Worm (Caenorhabditis elegans): ENCODE measurements around the gene znf-622.

Gene znf-622

DNA sequence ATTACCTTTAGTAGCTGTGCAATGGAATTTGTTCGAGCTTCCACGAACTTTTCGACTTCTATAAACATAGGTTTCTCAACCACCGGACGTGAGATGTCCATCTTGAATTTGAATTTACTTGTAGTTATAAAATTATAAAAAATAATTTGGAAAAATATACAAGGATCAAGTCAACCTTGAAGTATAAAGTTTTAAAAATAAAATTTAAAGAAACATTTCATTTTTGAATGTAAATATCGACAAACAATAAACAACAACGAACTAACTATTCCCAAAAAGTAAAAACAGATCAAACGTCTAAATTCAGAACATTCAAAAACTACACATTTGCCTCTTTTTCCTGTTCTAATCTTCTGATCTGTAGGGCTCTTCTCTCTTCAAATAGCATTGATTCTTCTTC is 49.4 kb downstream of the znf-622 start, which contains the start of gene popl-1:
Gene popl-1, minus strand, starts transcription at position 101 of the 400 bp plus-strand sequence.
- TF ChIP-seq nhr-179 (tag; optimal IDR thresholded peaks at IDR 0.05) = no peak
- no peak for TF ChIP-seq madf-8 (GFP tag; conservative IDR thresholded peaks at IDR 0.05)
- no peak for TF ChIP-seq hmg-20 (GFP tag; IDR thresholded peaks at IDR 0.05)
- TF ChIP-seq nfya-2 (GFP tag; IDR thresholded peaks at IDR 0.05) = no peak
- no peak for TF ChIP-seq tbx-9 (tag; optimal IDR thresholded peaks at IDR 0.05; ENCODE audit: borderline replicate concordance)
- no peak for TF ChIP-seq unc-62 (GFP tag; optimal IDR thresholded peaks at IDR 0.05)
- TF ChIP-seq ztf-3 (GFP tag; optimal IDR thresholded peaks at IDR 0.05) = no peak
- no peak for TF ChIP-seq hrde-1 (tag; optimal IDR thresholded peaks at IDR 0.05; ENCODE audit: borderline replicate concordance)
- no peak for TF ChIP-seq hlh-26 (GFP tag; conservative IDR thresholded peaks at IDR 0.05)
- no peak for TF ChIP-seq B0019.2 (GFP tag; conservative IDR thresholded peaks at IDR 0.05)
- TF ChIP-seq cebp-1 (GFP tag; IDR thresholded peaks at IDR 0.05) = no peak
- no peak for TF ChIP-seq cebp-1 (tag; optimal IDR thresholded peaks at IDR 0.05)
- TF ChIP-seq ZK185.1 (tag; optimal IDR thresholded peaks at IDR 0.05; ENCODE audit: poor library complexity, severe bottlenecking) = no peak
- no peak for TF ChIP-seq madf-10 (tag; optimal IDR thresholded peaks at IDR 0.05)
- no peak for TF ChIP-seq pbrm-1 (GFP tag; IDR thresholded peaks at IDR 0.05)
- no peak for TF ChIP-seq ztf-25 (GFP tag; IDR thresholded peaks at IDR 0.05)
- no peak for TF ChIP-seq bed-2 (GFP tag; IDR thresholded peaks at IDR 0.05)
- TF ChIP-seq let-607 (tag; optimal IDR thresholded peaks at IDR 0.05) = no peak
- TF ChIP-seq hmg-1.2 (GFP tag; IDR thresholded peaks at IDR 0.05) = no peak
- TF ChIP-seq egl-18 (GFP tag; IDR thresholded peaks at IDR 0.05) = no peak

DNA sequence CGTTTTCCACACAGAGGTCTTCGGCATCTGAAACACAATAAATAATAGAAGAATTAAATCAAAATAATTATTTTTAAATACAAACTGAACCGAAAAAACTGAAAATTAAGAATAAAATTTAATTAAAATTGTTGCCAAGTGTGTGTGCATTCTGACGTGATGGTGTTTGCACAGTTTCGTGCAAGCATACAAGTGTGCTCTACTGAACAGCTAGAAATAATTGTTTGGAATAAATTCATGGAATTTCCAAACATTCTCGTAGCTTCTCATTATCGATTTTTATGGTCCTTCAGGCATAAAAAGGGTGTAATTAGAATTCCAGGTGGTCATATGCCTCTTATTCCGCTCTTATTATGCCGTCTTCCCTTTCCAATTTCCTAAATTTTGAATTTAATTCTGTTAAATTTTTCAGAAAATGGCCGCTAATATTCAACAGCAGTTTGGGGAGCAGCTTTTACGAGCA is 50.4 kb downstream of the znf-622 start, which contains the start of the genes mrps-17 and txdc-9:
Gene mrps-17, minus strand, starts transcription at position 33 of the 463 bp plus-strand sequence.
Gene txdc-9, plus strand, starts transcription at position 413 of the 463 bp plus-strand sequence.
- no peak for TF ChIP-seq rcor-1 (GFP tag; IDR thresholded peaks at IDR 0.05)
- TF ChIP-seq nhr-90 (tag; optimal IDR thresholded peaks at IDR 0.05) = no peak
- 0 out of 2 replicates have a peak, but pooled peaks have one; percentile 27 for TF ChIP-seq hsf-1 (GFP tag; IDR thresholded peaks at IDR 0.05)
- no peak for TF ChIP-seq cebp-2 (GFP tag; IDR thresholded peaks at IDR 0.05)
- no peak for TF ChIP-seq Y53F4B.3 (GFP tag; IDR thresholded peaks at IDR 0.05)
- TF ChIP-seq lin-40 (tag; optimal IDR thresholded peaks at IDR 0.05) = peak; percentile 33
- TF ChIP-seq Y56A3A.18 (GFP tag; IDR thresholded peaks at IDR 0.05) = no peak
- TF ChIP-seq ztf-6 (GFP tag; IDR thresholded peaks at IDR 0.05) = no peak
- no peak for TF ChIP-seq bed-2 (GFP tag; IDR thresholded peaks at IDR 0.05)
- TF ChIP-seq Y79H2A.3 (GFP tag; conservative IDR thresholded peaks at IDR 0.05) = no peak
- no peak for TF ChIP-seq hlh-26 (GFP tag; conservative IDR thresholded peaks at IDR 0.05)
- peak; percentile 55 for TF ChIP-seq ceh-27 (GFP tag; optimal IDR thresholded peaks at IDR 0.05)
- TF ChIP-seq F57C9.4 (tag; optimal IDR thresholded peaks at IDR 0.05) = no peak
- peak; percentile 47; the same call in 1 of the 2 replicates for TF ChIP-seq hmg-1.2 (GFP tag; IDR thresholded peaks at IDR 0.05)
- peak; percentile 85 for TF ChIP-seq F23B12.7 (tag; optimal IDR thresholded peaks at IDR 0.05; ENCODE audit: insufficient read depth)
- TF ChIP-seq T26A5.8 (tag; optimal IDR thresholded peaks at IDR 0.05) = no peak
- 0 out of 2 replicates have a peak, but pooled peaks have one; percentile 39 for TF ChIP-seq B0019.2 (GFP tag; conservative IDR thresholded peaks at IDR 0.05)
- no peak for TF ChIP-seq tbx-9 (tag; optimal IDR thresholded peaks at IDR 0.05; ENCODE audit: borderline replicate concordance)
- no peak for TF ChIP-seq cebp-1 (GFP tag; IDR thresholded peaks at IDR 0.05)
- peak; percentile 48 for TF ChIP-seq cebp-1 (tag; optimal IDR thresholded peaks at IDR 0.05)
- peak; percentile 20 for TF ChIP-seq snpc-3.4 (tag; optimal IDR thresholded peaks at IDR 0.05)
- TF ChIP-seq bed-1 (GFP tag; IDR thresholded peaks at IDR 0.05) = no peak
- TF ChIP-seq lag-1 (GFP tag; IDR thresholded peaks at IDR 0.05) = no peak
- TF ChIP-seq pbrm-1 (GFP tag; IDR thresholded peaks at IDR 0.05) = no peak
- peak; percentile 5 for TF ChIP-seq ZK185.1 (tag; optimal IDR thresholded peaks at IDR 0.05; ENCODE audit: poor library complexity, severe bottlenecking)
- TF ChIP-seq F52B5.7 (tag; optimal IDR thresholded peaks at IDR 0.05) = no peak
- TF ChIP-seq F39B2.1 (GFP tag; IDR thresholded peaks at IDR 0.05) = no peak
- TF ChIP-seq fkh-3 (tag; optimal IDR thresholded peaks at IDR 0.05) = no peak
- TF ChIP-seq lin-35 (GFP tag; optimal IDR thresholded peaks at IDR 0.05) = peak in 1 of 3 experiments; percentile 67
- no peak for TF ChIP-seq ccch-3 (GFP tag; optimal IDR thresholded peaks at IDR 0.05)
- no peak for TF ChIP-seq ceh-79 (tag; optimal IDR thresholded peaks at IDR 0.05)
- no peak for TF ChIP-seq xnd-1 (tag; optimal IDR thresholded peaks at IDR 0.05)
- no peak for TF ChIP-seq lir-1 (GFP tag; conservative IDR thresholded peaks at IDR 0.05)
- no peak for TF ChIP-seq F55B11.4 (tag; optimal IDR thresholded peaks at IDR 0.05; ENCODE audit: borderline replicate concordance, insufficient read depth)

Data from whole organism, young adult.